Worm (Caenorhabditis elegans): Measurements from ENCODE around the gene R07E5.17.

The R07E5.17 gene

DNA sequence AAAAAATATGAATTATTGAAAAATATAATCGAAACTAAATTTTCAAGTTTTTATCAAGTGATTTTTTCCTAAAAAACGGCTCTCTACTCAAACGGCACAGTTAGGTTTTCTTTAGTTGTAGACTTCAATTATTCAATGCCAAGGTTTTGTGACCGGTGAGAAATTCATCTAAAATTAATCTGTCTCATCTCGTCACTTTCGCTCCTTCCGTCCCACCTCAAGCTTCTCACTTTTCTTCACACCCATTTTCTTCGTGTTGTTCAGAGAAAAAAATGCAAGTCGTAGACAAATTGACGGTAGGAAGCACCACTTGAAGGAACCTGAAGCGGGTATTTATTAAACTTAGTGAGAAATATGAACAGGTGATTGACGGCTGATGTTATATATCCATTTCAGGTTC lies 12.9 kb downstream of the R07E5.17 start:
- peak; percentile 88 for TF ChIP-seq blmp-1 (tag; optimal IDR thresholded peaks at IDR 0.05)
- no peak for TF ChIP-seq mab-9 (GFP tag; IDR thresholded peaks at IDR 0.05)

DNA sequence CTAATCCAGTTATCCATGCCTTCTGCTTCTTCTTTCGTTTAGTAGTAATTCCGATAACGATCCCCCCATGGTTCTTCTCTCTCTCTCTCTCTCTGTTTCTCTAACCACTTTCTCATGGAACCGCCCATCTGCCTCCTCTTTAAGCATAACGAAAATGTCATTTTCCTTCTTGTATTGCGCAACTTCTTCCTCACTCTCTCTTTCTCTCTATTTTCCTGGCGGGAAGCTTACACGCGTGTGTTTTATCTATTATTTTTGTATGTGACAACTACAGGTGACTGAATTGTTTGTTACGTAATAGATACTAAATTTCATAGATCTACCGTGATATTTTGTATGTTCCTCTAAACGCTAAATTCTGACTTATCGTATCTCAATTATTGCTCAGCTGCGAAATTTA lies 13.8 kb downstream of the R07E5.17 start:
- TF ChIP-seq mdl-1 (tag; optimal IDR thresholded peaks at IDR 0.05), result no peak
- peak; percentile 61 for TF ChIP-seq blmp-1 (tag; optimal IDR thresholded peaks at IDR 0.05)

DNA sequence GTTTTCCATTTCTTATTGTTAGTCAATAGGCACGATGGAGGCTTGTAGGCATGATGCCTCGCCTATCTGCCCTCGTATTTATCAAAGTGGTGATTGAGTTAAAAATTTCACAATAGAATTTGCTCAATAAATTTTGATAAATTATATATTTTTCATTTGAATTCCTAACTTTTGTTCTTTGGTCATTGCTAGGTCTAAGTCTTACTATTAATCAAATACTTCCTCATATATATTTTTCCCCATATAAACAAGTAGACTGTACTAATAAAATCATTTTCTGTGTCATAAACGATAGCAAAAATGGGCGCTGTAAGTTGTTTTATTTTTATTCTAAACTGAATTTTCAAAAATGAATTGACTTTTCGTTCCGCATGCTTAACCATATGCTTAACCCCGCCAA lies 19.7 kb downstream of the R07E5.17 start, which contains the start of gene pals-28:
Gene pals-28, plus strand, starts transcription at position 301 of the 400 bp plus-strand sequence.
- TF ChIP-seq blmp-1 (tag; optimal IDR thresholded peaks at IDR 0.05) (no peak), ceh-90 (tag; optimal IDR thresholded peaks at IDR 0.05) (no peak), efl-1 (optimal IDR thresholded peaks at IDR 0.05) (no peak), efl-1 (GFP tag; optimal IDR thresholded peaks at IDR 0.05 in 1 of 2) (no peak), tbx-2 (tag; optimal IDR thresholded peaks at IDR 0.05) (no peak), sox-4 (tag; optimal IDR thresholded peaks at IDR 0.05) (no peak), ceh-8 (GFP tag; optimal IDR thresholded peaks at IDR 0.05) (no peak), C34B4.2 (tag; optimal IDR thresholded peaks at IDR 0.05) (no peak), nhr-90 (tag; optimal IDR thresholded peaks at IDR 0.05; ENCODE audit: poor library complexity) (no peak), zip-4 (GFP tag; optimal IDR thresholded peaks at IDR 0.05) (no peak), lin-35 (GFP tag; optimal IDR thresholded peaks at IDR 0.05) (no peak), elt-3 (tag; optimal IDR thresholded peaks at IDR 0.05) (no peak), nhr-237 (tag; optimal IDR thresholded peaks at IDR 0.05) (no peak), Y116A8C.19 (tag; optimal IDR thresholded peaks at IDR 0.05; ENCODE audit: borderline replicate concordance) (no peak), nhr-11 (tag; optimal IDR thresholded peaks at IDR 0.05) (no peak), efl-3 (GFP tag; optimal IDR thresholded peaks at IDR 0.05) (no peak), hpl-2 (GFP tag; optimal IDR thresholded peaks at IDR 0.05) (no peak)

DNA sequence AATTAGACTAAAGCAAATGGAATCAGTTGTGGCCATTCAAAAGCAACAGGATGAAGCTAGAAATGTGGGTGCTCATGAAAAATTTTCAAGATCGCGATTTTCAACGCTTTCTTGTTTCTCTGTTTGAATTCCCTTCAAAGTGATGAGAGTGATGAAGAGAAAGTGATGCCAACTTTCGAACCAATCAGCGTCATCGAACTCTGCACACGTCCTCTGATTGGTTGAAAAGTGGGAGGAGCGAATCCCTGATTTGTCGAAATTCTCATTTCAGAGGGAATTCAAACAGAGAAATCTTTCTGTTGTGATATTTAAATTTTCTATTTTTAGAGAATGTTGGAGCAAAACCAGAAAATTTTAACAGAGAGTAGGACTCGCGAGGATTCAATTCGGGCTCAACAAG lies 22.1 kb downstream of the R07E5.17 start:
- TF ChIP-seq jun-1 (tag; optimal IDR thresholded peaks at IDR 0.05) (no peak), efl-1 (optimal IDR thresholded peaks at IDR 0.05) (no peak), efl-1 (GFP tag; optimal IDR thresholded peaks at IDR 0.05 in 1 of 2) (peak in 1 of 2 experiments; percentile 36)

DNA sequence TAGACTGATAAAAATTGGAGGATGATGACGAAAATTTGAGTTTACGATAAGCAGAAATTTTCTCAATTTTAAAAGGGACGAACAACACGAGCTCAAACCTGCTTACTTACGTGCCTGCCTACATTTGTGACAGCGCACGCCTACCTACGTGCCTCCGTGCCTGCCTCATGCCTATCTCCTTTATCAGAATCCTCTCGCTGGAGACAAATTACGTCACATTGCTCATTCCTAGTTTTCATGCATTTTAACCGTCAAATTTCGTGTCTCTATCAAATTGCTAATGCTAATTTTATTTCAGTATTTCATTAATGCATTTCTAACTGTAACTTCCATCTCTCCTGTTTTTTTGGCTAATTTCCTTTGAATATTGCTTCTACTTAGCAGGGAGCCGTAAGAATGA lies 22.9 kb downstream of the R07E5.17 start, which contains the start of gene pals-27:
Gene pals-27, plus strand, starts transcription at position 301 of the 400 bp plus-strand sequence.
- no peak for TF ChIP-seq fkh-8 (tag; optimal IDR thresholded peaks at IDR 0.05)
- no peak for TF ChIP-seq lsy-2 (tag; optimal IDR thresholded peaks at IDR 0.05)
- no peak for TF ChIP-seq skn-1 (tag; optimal IDR thresholded peaks at IDR 0.05)
- TF ChIP-seq nhr-77 (tag; optimal IDR thresholded peaks at IDR 0.05), result no peak
- TF ChIP-seq lir-3 (tag; optimal IDR thresholded peaks at IDR 0.05; ENCODE audit: poor library complexity), result no peak
- no peak for TF ChIP-seq xbp-1 (tag; optimal IDR thresholded peaks at IDR 0.05)

DNA sequence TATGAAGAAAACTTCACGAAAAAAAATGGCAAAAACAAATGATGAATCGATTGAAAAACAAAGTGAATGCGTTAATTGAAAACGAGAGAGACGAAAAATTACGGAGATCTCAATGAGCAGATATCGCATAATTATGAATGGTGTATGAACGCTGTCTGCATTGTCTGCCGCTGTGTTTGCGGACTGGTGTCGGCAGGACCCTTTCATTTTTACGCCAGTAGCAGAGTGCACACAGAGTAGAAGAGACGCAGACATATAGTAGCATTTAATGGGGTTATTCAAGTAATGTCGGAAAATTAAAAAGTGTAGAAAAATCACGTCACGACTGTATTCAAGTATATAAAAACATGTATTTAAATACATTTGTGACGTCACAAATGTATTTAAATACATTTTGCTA lies 23.4 kb downstream of the R07E5.17 start:
- no peak for TF ChIP-seq nhr-77 (tag; optimal IDR thresholded peaks at IDR 0.05)
- no peak for TF ChIP-seq nhr-237 (tag; optimal IDR thresholded peaks at IDR 0.05)
- no peak for TF ChIP-seq nhr-47 (tag; optimal IDR thresholded peaks at IDR 0.05)
- TF ChIP-seq irx-1 (tag; optimal IDR thresholded peaks at IDR 0.05), result no peak
- no peak for TF ChIP-seq pag-3 (tag; optimal IDR thresholded peaks at IDR 0.05; ENCODE audit: borderline replicate concordance, insufficient read depth)
- TF ChIP-seq vab-15 (tag; optimal IDR thresholded peaks at IDR 0.05), result no peak
- TF ChIP-seq nhr-76 (tag; optimal IDR thresholded peaks at IDR 0.05), result no peak
- TF ChIP-seq hlh-4 (tag; optimal IDR thresholded peaks at IDR 0.05), result no peak
- TF ChIP-seq sptf-1 (tag; optimal IDR thresholded peaks at IDR 0.05), result no peak
- TF ChIP-seq F16B12.6 (tag; optimal IDR thresholded peaks at IDR 0.05), result peak; percentile 78
- no peak for TF ChIP-seq isw-1 (GFP tag; IDR thresholded peaks at IDR 0.05)
- peak in 1 of 2 experiments; percentile 48 for TF ChIP-seq lin-35 (GFP tag; optimal IDR thresholded peaks at IDR 0.05)
- TF ChIP-seq fkh-4 (tag; optimal IDR thresholded peaks at IDR 0.05; ENCODE audit: borderline replicate concordance), result no peak
- peak; percentile 9; the same call in 1 of the 2 replicates for TF ChIP-seq nhr-19 (GFP tag; conservative IDR thresholded peaks at IDR 0.05)
- TF ChIP-seq snpc-4 (tag; optimal IDR thresholded peaks at IDR 0.05), result no peak
- TF ChIP-seq mep-1 (tag; optimal IDR thresholded peaks at IDR 0.05), result peak; percentile 42
- TF ChIP-seq nhr-90 (tag; optimal IDR thresholded peaks at IDR 0.05; ENCODE audit: poor library complexity), result no peak
- TF ChIP-seq efl-1 (optimal IDR thresholded peaks at IDR 0.05), result peak; percentile 51 to 53
- TF ChIP-seq efl-1 (GFP tag; optimal IDR thresholded peaks at IDR 0.05 in 1 of 2), result peak; percentile 52 to 90
- TF ChIP-seq sox-4 (tag; optimal IDR thresholded peaks at IDR 0.05), result no peak
- TF ChIP-seq tbx-2 (tag; optimal IDR thresholded peaks at IDR 0.05), result no peak
- TF ChIP-seq nhr-71 (tag; optimal IDR thresholded peaks at IDR 0.05), result no peak
- no peak for TF ChIP-seq sup-37 (GFP tag; optimal IDR thresholded peaks at IDR 0.05)
- no peak for TF ChIP-seq ceh-63 (GFP tag; optimal IDR thresholded peaks at IDR 0.05)
- no peak for TF ChIP-seq tlp-1 (tag; optimal IDR thresholded peaks at IDR 0.05)

All from whole organism, L1 larva.